Worm (Caenorhabditis elegans) whole organism, late embryonic: ENCODE data around the gene srz-102.

Source experiments
- ahr-1 ChIP-seq: sonication (generic microtip); optimal IDR thresholded peaks from 2 replicates; lab custom pipeline; 2016; ENCODE audit warnings: missing genetic modification characterization, missing compliant biosample characterization
- ceh-14 ChIP-seq: sonication (generic microtip); optimal IDR thresholded peaks from 2 replicates; lab custom pipeline; 2016; ENCODE audit warnings: missing genotype, missing genetic modification characterization, missing compliant biosample characterization
- dmd-4 ChIP-seq: sonication (generic microtip); optimal IDR thresholded peaks from 2 replicates; lab custom pipeline; 2016; ENCODE audit warnings: borderline replicate concordance, missing genetic modification characterization, missing compliant biosample characterization
- gmeb-2 ChIP-seq: sonication (generic microtip); optimal IDR thresholded peaks from 2 replicates; lab custom pipeline; 2016; ENCODE audit warnings: missing genetic modification characterization, inconsistent platforms, missing compliant biosample characterization
- madf-2 ChIP-seq: sonication (generic microtip); optimal IDR thresholded peaks from 2 replicates; lab custom pipeline; 2017; ENCODE audit warnings: missing genetic modification characterization, missing compliant biosample characterization
- nhr-11 ChIP-seq: fragments of 150-350 bp; optimal IDR thresholded peaks from 2 replicates; lab custom pipeline; 2014; ENCODE audit warnings: missing biosample characterization, missing genetic modification characterization
- pha-4 ChIP-seq: fragments of 150-350 bp; optimal IDR thresholded peaks from 2 replicates; lab custom pipeline; 2018; ENCODE audit warnings: missing biosample characterization, missing genetic modification reagents, missing genetic modification characterization
- pqm-1 ChIP-seq: sonication (generic microtip); optimal IDR thresholded peaks from 2 replicates; lab custom pipeline; 2016; ENCODE audit warnings: missing genetic modification characterization, missing compliant biosample characterization
- rnt-1 ChIP-seq: sonication (generic microtip); optimal IDR thresholded peaks from 2 replicates; lab custom pipeline; 2016; ENCODE audit warnings: missing genetic modification characterization, missing compliant biosample characterization
- tbx-2 ChIP-seq: sonication (generic microtip); optimal IDR thresholded peaks from 2 replicates; lab custom pipeline; 2016; ENCODE audit warnings: missing genetic modification characterization, missing compliant biosample characterization
- ttx-3 ChIP-seq: sonication (generic microtip); optimal IDR thresholded peaks from 2 replicates; lab custom pipeline; 2016; ENCODE audit warnings: missing genetic modification reagents, missing genetic modification characterization, missing compliant biosample characterization
- zip-5 ChIP-seq: sonication (generic microtip); optimal IDR thresholded peaks from 2 replicates; lab custom pipeline; 2016; ENCODE audit warnings: missing genetic modification characterization, missing compliant biosample characterization

DNA sequence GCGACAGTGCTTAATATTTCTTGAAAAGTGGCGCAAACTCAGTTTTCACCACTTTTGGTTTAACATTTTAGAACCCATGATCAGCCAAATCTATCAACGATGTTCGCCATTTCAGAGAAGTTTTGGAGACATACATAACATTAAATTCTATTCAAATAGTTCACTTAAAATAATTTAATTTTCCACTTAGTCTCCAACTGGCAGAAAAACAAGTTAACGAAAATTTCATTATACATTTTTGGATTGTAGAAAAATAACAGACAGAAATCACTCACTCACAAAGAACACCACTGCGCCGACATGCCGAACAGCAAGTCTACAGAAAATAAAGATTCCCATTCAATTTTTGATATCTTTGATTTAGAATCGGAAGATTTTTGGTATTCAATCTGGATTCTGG is 7.3 kb upstream of the srz-102 start, which contains the start of gene srw-44:
- TF ChIP-seq pqm-1 (tag; lab: Kevin White, UChicago), result no peak
- no peak for TF ChIP-seq ceh-14
- no peak for TF ChIP-seq madf-2
- no peak for TF ChIP-seq tbx-2 (tag; lab: Kevin White, UChicago)
- no peak for TF ChIP-seq ttx-3 (tag; lab: Kevin White, UChicago)
- no peak for TF ChIP-seq nhr-11 (tag; lab: Kevin White, UChicago)
- TF ChIP-seq gmeb-2 (tag; lab: Kevin White, UChicago), result no peak
- no peak for TF ChIP-seq zip-5
- no peak for TF ChIP-seq dmd-4 (tag; lab: Kevin White, UChicago)
- no peak for TF ChIP-seq ahr-1
- TF ChIP-seq rnt-1 (tag; lab: Kevin White, UChicago), result no peak
- no peak for TF ChIP-seq pha-4 (tag; lab: Kevin White, UChicago)
